Worm (Caenorhabditis elegans): ENCODE data around the gene mrpl-2.

Gene mrpl-2

ce11 chrIV:817879-818278 is 44.8 kb downstream of the mrpl-2 start:
- TF ChIP-seq lin-15B (tag; optimal IDR thresholded peaks at IDR 0.05) (no peak), saeg-2 (GFP tag; IDR thresholded peaks at IDR 0.05) (no peak), aly-2 (tag; optimal IDR thresholded peaks at IDR 0.05) (no peak), zfp-2 (tag; optimal IDR thresholded peaks at IDR 0.05) (no peak), lin-1 (GFP tag; IDR thresholded peaks at IDR 0.05) (no peak), ZK337.2 (GFP tag; IDR thresholded peaks at IDR 0.05) (no peak), attf-4 (tag; optimal IDR thresholded peaks at IDR 0.05) (no peak), hlh-11 (tag; optimal IDR thresholded peaks at IDR 0.05) (no peak), snpc-4 (tag; optimal IDR thresholded peaks at IDR 0.05) (no peak), cey-2 (tag; optimal IDR thresholded peaks at IDR 0.05; ENCODE audit: borderline replicate concordance, insufficient read depth) (no peak), mdt-29 (GFP tag; IDR thresholded peaks at IDR 0.05) (no peak), nhr-25 (tag; optimal IDR thresholded peaks at IDR 0.05; ENCODE audit: borderline replicate concordance, insufficient read depth) (no peak), vab-7 (GFP tag; IDR thresholded peaks at IDR 0.05) (no peak), duxl-1 (tag; optimal IDR thresholded peaks at IDR 0.05; ENCODE audit: poor library complexity) (no peak), arid-1 (GFP tag; conservative IDR thresholded peaks at IDR 0.05) (no peak)

- no peak for TF ChIP-seq mep-1 (tag; optimal IDR thresholded peaks at IDR 0.05)
- no peak for TF ChIP-seq cey-2 (tag; optimal IDR thresholded peaks at IDR 0.05; ENCODE audit: borderline replicate concordance, insufficient read depth)
- TF ChIP-seq snpc-1.2 (GFP tag; IDR thresholded peaks at IDR 0.05): no peak
- TF ChIP-seq ztf-11 (tag; optimal IDR thresholded peaks at IDR 0.05): no peak
- no peak for TF ChIP-seq lin-29 (GFP tag; IDR thresholded peaks at IDR 0.05)
- no peak for TF ChIP-seq set-16 (GFP tag; IDR thresholded peaks at IDR 0.05)
- TF ChIP-seq ctbp-1 (GFP tag; IDR thresholded peaks at IDR 0.05): no peak
- no peak for TF ChIP-seq ceh-82 (tag; optimal IDR thresholded peaks at IDR 0.05)
- TF ChIP-seq ama-1 (optimal IDR thresholded peaks at IDR 0.05): no peak
- no peak for TF ChIP-seq tag-97 (GFP tag; IDR thresholded peaks at IDR 0.05)
These were observed 51.8 kb downstream of the mrpl-2 start, which contains the start of gene zipt-15 for ce11 chrIV:824854-825253. Gene zipt-15, minus strand, starts transcription at chrIV:824954.

- TF ChIP-seq aha-1 (tag): peak; percentile 67
- TF ChIP-seq daf-16 (GFP tag; optimal IDR thresholded peaks at IDR 0.05): no peak
- TF ChIP-seq daf-16 (tag; optimal IDR thresholded peaks at IDR 0.05): no peak
- no peak for TF ChIP-seq vab-7 (GFP tag; IDR thresholded peaks at IDR 0.05)
- peak; percentile 41 for TF ChIP-seq hlh-30 (tag; optimal IDR thresholded peaks at IDR 0.05; ENCODE audit: insufficient read depth)
- TF ChIP-seq ama-1 (optimal IDR thresholded peaks at IDR 0.05): no peak
- TF ChIP-seq set-16 (GFP tag; IDR thresholded peaks at IDR 0.05): no peak
- TF ChIP-seq mxl-2 (GFP tag; conservative IDR thresholded peaks at IDR 0.05): no peak
- TF ChIP-seq hif-1 (tag; optimal IDR thresholded peaks at IDR 0.05): peak in 1 of 2 experiments; percentile 76
These were observed 53.1 kb downstream of the mrpl-2 start for ce11 chrIV:826145-826544.

All from whole organism, L4 larva.